Worm (Caenorhabditis elegans) whole organism, L4/young adult: ENCODE results near the gene F20D6.8.

Experiments used
- dao-5 ChIP-seq: sonication (generic microtip); optimal IDR thresholded peaks from 2 replicates; lab custom pipeline; 2016; ENCODE audit warnings: missing genotype, missing genetic modification characterization, moderate library complexity, missing compliant biosample characterization
- him-1 ChIP-seq: sonication (generic microtip); optimal IDR thresholded peaks from 2 replicates; lab custom pipeline; 2016; ENCODE audit warnings: missing genotype, missing genetic modification reagents, missing genetic modification characterization, missing compliant biosample characterization

- TF ChIP-seq him-1 (tag; lab: Kevin White, UChicago) (no peak), dao-5 (tag; lab: Kevin White, UChicago) (no peak)
These were observed 49.7 kb upstream of the F20D6.8 start, which contains the start of gene K07C11.8 for ce11 chrV:8217661-8218265.
